Fruit fly (Drosophila melanogaster): ENCODE measurements around the gene Npc2c.
A peak's percentile ranks its signal among the peaks of the same experiment; 100 is the strongest.

Gene Npc2c

dm6 chr3R:10109938-10110337, 49.9 kb downstream of the Npc2c start, which contains the start of gene Fmr1 (continued):
- no peak for TF ChIP-seq pan (optimal IDR thresholded peaks at IDR 0.05)
- TF ChIP-seq pan (GFP tag; optimal IDR thresholded peaks at IDR 0.05 in 1 of 2, IDR thresholded peaks at IDR 0.05 in 1 of 2) = peak in 1 of 2 experiments; percentile 58
- TF ChIP-seq Ravus (GFP tag; IDR thresholded peaks at IDR 0.05) = no peak
- no peak for TF ChIP-seq NK7.1 (GFP tag; optimal IDR thresholded peaks at IDR 0.05)
- TF ChIP-seq CG6175 (GFP tag; IDR thresholded peaks at IDR 0.05) = no peak

Data from whole organism, embryonic.